Fruit fly (Drosophila melanogaster) S2 (cell line): ENCODE measurements around the gene Hinfp.

Source experiments
- CG8478 ChIP-seq: fragments of >200 bp; optimal IDR thresholded peaks from 2 replicates; lab custom pipeline; 2018
- CTCF ChIP-seq, 2 experiments: fragments of >200 bp; optimal IDR thresholded peaks; 2 replicates each; lab custom pipeline; 2018

DNA sequence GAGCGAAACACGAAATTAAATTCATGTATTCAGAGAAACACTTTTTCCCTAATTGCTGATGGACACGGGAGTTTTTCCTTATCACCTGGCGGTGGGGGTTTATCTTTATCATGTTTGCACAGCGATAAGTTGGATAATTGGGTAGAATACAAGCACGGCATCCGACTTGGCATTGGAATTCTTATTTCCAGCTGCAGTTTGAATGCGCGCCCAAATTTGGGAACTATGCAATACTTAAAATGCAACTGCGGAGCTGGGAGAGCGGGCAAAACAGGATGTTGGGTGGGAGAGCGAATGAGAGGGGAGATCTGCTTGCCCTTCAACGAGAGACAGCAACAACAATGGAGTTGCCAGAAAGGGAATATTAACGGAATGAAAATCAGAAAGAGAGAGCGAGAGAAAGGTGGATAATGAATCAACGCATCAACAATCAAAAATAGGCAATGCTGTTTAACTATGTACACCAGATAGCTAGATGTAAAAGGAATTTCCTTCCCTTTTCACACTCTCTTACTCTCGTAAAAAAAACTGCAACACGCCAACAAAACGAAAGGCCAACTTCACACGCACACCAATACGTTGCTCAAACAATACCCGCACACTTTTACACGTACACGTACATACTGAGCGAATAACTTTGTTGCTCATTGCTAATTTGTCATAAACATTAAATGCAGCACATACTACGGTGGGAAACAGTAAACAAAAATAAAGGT lies 8.4 kb upstream of the Hinfp start:
- TF ChIP-seq CTCF (optimal IDR thresholded peaks at IDR 0.05; lab: Kevin White, UChicago) (no peak), CG8478 (lab: Kevin White, UChicago) (no peak)
